Fruit fly (Drosophila melanogaster) whole organism, pupa: Measurements from ENCODE around the gene CG13901.

ENCODE experiments used
- CG10348 ChIP-seq: fragments of 200-800 bp; sonication (Bioruptor generic); IDR thresholded peaks from 2 replicates; pipeline ENCODE4 v1.3.6; 2022; ENCODE audit warnings: missing biosample characterization, missing genetic modification characterization
- CG12605 ChIP-seq: fragments of 200-800 bp; sonication (Bioruptor generic); IDR thresholded peaks from 2 replicates; pipeline ENCODE4 v1.3.6; 2022; ENCODE audit warnings: missing biosample characterization, missing genetic modification characterization
- CG13204 ChIP-seq: fragments of 200-800 bp; sonication (Bioruptor generic); optimal IDR thresholded peaks from 2 replicates; lab custom pipeline; 2018; ENCODE audit warnings: missing biosample characterization, mild to moderate bottlenecking, missing genetic modification characterization, moderate library complexity
- CG14655 ChIP-seq: fragments of 200-800 bp; sonication (Bioruptor generic); optimal IDR thresholded peaks from 3 replicates; lab custom pipeline; 2017; ENCODE audit warnings: mild to moderate bottlenecking, missing biosample characterization, missing genetic modification reagents, missing genetic modification characterization
- CG15710 ChIP-seq: fragments of 200-800 bp; sonication (Bioruptor generic); optimal IDR thresholded peaks from 2 replicates; lab custom pipeline; 2018; ENCODE audit warnings: missing biosample characterization, mild to moderate bottlenecking, missing genetic modification characterization, moderate library complexity
- CG17806 ChIP-seq: fragments of 200-800 bp; sonication (Bioruptor generic); optimal IDR thresholded peaks from 2 replicates; lab custom pipeline; 2018; ENCODE audit warnings: missing biosample characterization, mild to moderate bottlenecking, missing genetic modification characterization, moderate library complexity
- CG32121 ChIP-seq: fragments of 200-800 bp; sonication (Bioruptor generic); IDR thresholded peaks from 2 replicates; pipeline ENCODE4 v1.3.6; 2022; ENCODE audit warnings: missing biosample characterization, missing genetic modification characterization
- CG34367 ChIP-seq: fragments of 200-800 bp; sonication (Bioruptor generic); optimal IDR thresholded peaks from 2 replicates; lab custom pipeline; 2018; ENCODE audit warnings: missing biosample characterization, mild to moderate bottlenecking, missing genetic modification characterization
- CG4496 ChIP-seq: fragments of 200-800 bp; sonication (Bioruptor generic); IDR thresholded peaks from 3 replicates; pipeline ENCODE4 v1.3.6; 2022; ENCODE audit warnings: missing biosample characterization, missing genetic modification characterization
- CG8159 ChIP-seq: fragments of 200-800 bp; sonication (Bioruptor generic); optimal IDR thresholded peaks from 3 replicates; lab custom pipeline; 2018; ENCODE audit warnings: missing biosample characterization, mild to moderate bottlenecking, missing genetic modification characterization, moderate library complexity
- CG8301 ChIP-seq: fragments of 200-800 bp; sonication (Bioruptor generic); optimal IDR thresholded peaks from 2 replicates; lab custom pipeline; 2018; ENCODE audit warnings: missing biosample characterization, mild to moderate bottlenecking, missing genetic modification characterization
- CG9948 ChIP-seq: fragments of 200-800 bp; sonication (Bioruptor generic); optimal IDR thresholded peaks from 2 replicates; lab custom pipeline; 2018; ENCODE audit warnings: missing biosample characterization, mild to moderate bottlenecking, missing genetic modification characterization, moderate library complexity
- D1 ChIP-seq: fragments of 200-800 bp; sonication (Bioruptor generic); optimal IDR thresholded peaks from 2 replicates; lab custom pipeline; 2018; ENCODE audit warnings: missing biosample characterization, mild to moderate bottlenecking, missing genetic modification characterization, moderate library complexity
- EcR ChIP-seq: fragments of 200-800 bp; sonication (Bioruptor generic); optimal IDR thresholded peaks from 3 replicates; lab custom pipeline; 2019; ENCODE audit warnings: missing biosample characterization, missing genetic modification characterization, mild to moderate bottlenecking, moderate library complexity, missing genetic modification reagents
- Ets98B ChIP-seq: fragments of 200-800 bp; sonication (Bioruptor generic); IDR thresholded peaks from 2 replicates; pipeline ENCODE4 v1.3.6; 2022; ENCODE audit warnings: missing biosample characterization, missing genetic modification characterization
- Pif1A ChIP-seq: fragments of 200-800 bp; sonication (Bioruptor generic); optimal IDR thresholded peaks from 3 replicates; lab custom pipeline; 2016; ENCODE audit warnings: missing biosample characterization, missing genetic modification characterization
- Pif1B ChIP-seq: fragments of 200-800 bp; sonication (Bioruptor generic); optimal IDR thresholded peaks from 3 replicates; lab custom pipeline; 2016; ENCODE audit warnings: missing biosample characterization, missing genetic modification characterization
- Snoo ChIP-seq: fragments of 200-800 bp; sonication (Bioruptor generic); optimal IDR thresholded peaks from 3 replicates; lab custom pipeline; 2017; ENCODE audit warnings: missing biosample characterization, mild to moderate bottlenecking, missing genetic modification characterization, inconsistent platforms
- fd96Ca ChIP-seq: fragments of 200-800 bp; sonication (Bioruptor generic); IDR thresholded peaks from 3 replicates; pipeline ENCODE4 v1.3.6; 2022; ENCODE audit warnings: missing biosample characterization, missing genetic modification characterization
- gl ChIP-seq: fragments of 200-800 bp; sonication (Bioruptor generic); optimal IDR thresholded peaks from 2 replicates; lab custom pipeline; 2018; ENCODE audit warnings: missing biosample characterization, mild to moderate bottlenecking, missing genetic modification characterization
- rn ChIP-seq: fragments of 200-800 bp; sonication (Bioruptor generic); IDR thresholded peaks from 2 replicates; pipeline ENCODE4 v1.3.6; 2022; ENCODE audit warnings: missing biosample characterization, missing genetic modification characterization

Gene CG13901

DNA sequence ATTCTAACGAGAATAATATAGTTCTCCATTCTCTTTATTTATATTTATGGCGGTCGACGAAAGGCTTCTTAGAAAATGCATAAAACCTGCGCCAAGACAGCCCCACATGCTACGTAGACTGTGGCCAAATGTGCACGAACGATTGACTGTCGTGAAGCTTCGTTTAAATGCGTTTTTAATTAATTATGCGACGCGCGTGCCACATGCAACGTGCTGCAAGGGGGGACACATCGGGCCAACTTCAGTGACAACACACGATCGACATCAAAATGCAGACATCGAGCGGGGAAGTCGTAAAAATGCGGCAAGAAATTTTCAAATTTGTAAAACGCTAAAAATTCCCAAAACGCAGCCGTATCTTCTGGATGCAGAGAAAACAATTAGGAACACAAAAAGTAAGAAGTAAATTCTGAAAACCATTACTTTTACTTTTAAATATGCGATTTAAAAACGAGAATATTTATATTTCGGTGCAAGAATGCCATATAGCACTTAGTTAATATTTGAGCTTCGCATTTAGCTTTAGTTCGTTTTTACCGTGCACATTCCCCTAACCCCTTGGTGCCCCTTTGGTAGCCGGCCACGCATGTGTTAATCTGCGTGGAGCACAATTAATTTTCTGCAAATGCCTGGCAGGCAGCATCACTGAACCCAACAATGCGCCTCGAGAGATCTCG is 37.6 kb downstream of the CG13901 start:
- TF ChIP-seq CG15710 (peak; percentile 47), CG13204 (GFP tag; lab: Kevin White, UChicago) (no peak), CG8301 (tag; lab: Kevin White, UChicago) (peak; percentile 65), CG4496 (GFP tag; lab: Robert Waterston, UW) (peak; percentile 72; the same call in 2 of the 3 replicates), Pif1A (peak; percentile 52), fd96Ca (GFP tag; lab: Robert Waterston, UW) (0 out of 3 replicates have a peak, but pooled peaks have one; percentile 7), Snoo (tag; lab: Kevin White, UChicago) (peak; percentile 58), CG8159 (tag; lab: Kevin White, UChicago) (peak; percentile 55), rn (no peak), CG34367 (tag; lab: Kevin White, UChicago) (peak; percentile 23), Pif1B (no peak), Ets98B (GFP tag; lab: Robert Waterston, UW) (peak; percentile 63), CG9948 (peak; percentile 32), CG17806 (tag; lab: Kevin White, UChicago) (peak; percentile 58), CG12605 (GFP tag; lab: Robert Waterston, UW) (peak; percentile 47; the same call in 1 of the 2 replicates), CG14655 (GFP tag; lab: Kevin White, UChicago) (peak; percentile 71), EcR (GFP tag; lab: Kevin White, UChicago) (no peak), gl (tag; lab: Kevin White, UChicago) (no peak), D1 (no peak), CG10348 (GFP tag; lab: Robert Waterston, UW) (no peak), CG32121 (peak; percentile 33; the same call in 1 of the 2 replicates)

DNA sequence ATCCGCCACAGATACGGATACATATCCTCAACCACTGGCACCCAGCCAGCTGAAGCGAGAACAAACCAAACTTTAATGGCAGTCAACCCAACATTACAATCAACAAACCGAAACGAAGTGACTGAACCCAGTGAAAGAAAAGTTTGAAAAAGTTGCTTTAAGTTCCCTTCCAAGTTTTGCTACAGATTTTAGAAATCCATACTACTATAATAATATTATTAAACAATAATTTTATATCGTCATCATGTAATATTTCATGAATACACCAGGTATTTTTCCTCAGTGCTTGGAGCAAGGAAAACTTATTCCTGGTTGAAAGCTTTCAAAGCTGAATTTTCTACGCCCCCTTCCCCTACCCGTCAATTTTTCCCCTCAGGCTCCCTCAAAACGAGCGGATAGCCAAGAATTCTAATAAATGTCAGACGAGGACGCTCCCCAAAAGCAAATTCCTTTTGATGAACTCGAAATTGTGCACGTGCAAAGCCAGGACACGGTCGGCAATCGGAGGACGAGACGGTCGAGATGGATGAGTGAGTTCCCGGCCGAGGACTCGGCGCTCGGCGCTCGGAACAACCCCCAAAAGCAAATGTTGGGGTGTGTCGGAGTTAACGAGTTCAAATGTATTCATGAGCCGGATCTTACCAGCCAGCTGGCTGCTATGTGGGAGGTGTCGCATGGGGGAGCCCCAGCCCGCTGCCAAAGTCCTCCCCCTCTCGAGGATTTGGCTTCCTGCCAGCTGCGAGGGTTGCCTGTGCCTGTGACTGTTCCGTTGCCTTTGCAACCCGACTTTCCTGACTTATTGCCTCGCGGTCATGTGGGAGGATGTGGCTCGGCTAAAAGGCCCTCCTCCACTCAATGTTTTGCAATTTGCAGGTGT is 40.5 kb downstream of the CG13901 start:
- TF ChIP-seq Pif1B (no peak), CG8301 (tag; lab: Kevin White, UChicago) (peak; percentile 27), Pif1A (peak; percentile 43), CG32121 (no peak), rn (no peak), CG10348 (GFP tag; lab: Robert Waterston, UW) (no peak), CG4496 (GFP tag; lab: Robert Waterston, UW) (0 out of 3 replicates have a peak, but pooled peaks have one; percentile 20), CG34367 (tag; lab: Kevin White, UChicago) (no peak), CG12605 (GFP tag; lab: Robert Waterston, UW) (0 out of 2 replicates have a peak, but pooled peaks have one; percentile 23), CG13204 (GFP tag; lab: Kevin White, UChicago) (peak; percentile 5), CG8159 (tag; lab: Kevin White, UChicago) (peak; percentile 70), Ets98B (GFP tag; lab: Robert Waterston, UW) (no peak), Snoo (tag; lab: Kevin White, UChicago) (peak; percentile 26), fd96Ca (GFP tag; lab: Robert Waterston, UW) (no peak), EcR (GFP tag; lab: Kevin White, UChicago) (no peak), D1 (no peak), CG17806 (tag; lab: Kevin White, UChicago) (peak; percentile 59), gl (tag; lab: Kevin White, UChicago) (no peak), CG9948 (peak; percentile 43), CG15710 (peak; percentile 14), CG14655 (GFP tag; lab: Kevin White, UChicago) (peak; percentile 45)

DNA sequence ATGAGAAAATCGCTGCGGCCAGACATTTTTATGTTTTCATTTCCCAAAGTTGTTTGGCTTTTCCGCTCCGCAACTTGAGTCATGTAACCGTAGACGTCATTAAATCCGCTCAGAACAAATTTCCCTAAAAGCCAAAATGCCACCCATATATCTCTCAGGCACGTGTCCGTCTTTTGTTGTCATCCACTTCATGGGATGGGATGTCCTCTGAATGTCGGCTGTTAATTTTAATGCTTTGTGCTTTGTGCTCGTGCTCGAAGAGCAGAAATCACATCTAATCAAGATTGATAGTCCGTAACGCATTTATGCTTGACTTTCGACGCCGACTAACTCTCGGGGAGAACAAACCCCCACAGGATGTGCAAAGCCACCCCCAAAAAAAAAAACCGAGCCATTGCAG is 42.6 kb downstream of the CG13901 start:
- no peak for TF ChIP-seq Pif1A
- no peak for TF ChIP-seq CG13204 (GFP tag; lab: Kevin White, UChicago)
- no peak for TF ChIP-seq rn
- TF ChIP-seq CG14655 (GFP tag; lab: Kevin White, UChicago), result no peak
- TF ChIP-seq CG12605 (GFP tag; lab: Robert Waterston, UW), result no peak
- no peak for TF ChIP-seq CG8159 (tag; lab: Kevin White, UChicago)
- TF ChIP-seq CG34367 (tag; lab: Kevin White, UChicago), result no peak
- no peak for TF ChIP-seq Pif1B
- TF ChIP-seq CG10348 (GFP tag; lab: Robert Waterston, UW), result no peak
- TF ChIP-seq D1, result no peak
- no peak for TF ChIP-seq CG32121
- no peak for TF ChIP-seq Snoo (tag; lab: Kevin White, UChicago)
- TF ChIP-seq CG4496 (GFP tag; lab: Robert Waterston, UW), result no peak
- no peak for TF ChIP-seq Ets98B (GFP tag; lab: Robert Waterston, UW)
- TF ChIP-seq fd96Ca (GFP tag; lab: Robert Waterston, UW), result no peak
- TF ChIP-seq CG9948, result no peak
- no peak for TF ChIP-seq gl (tag; lab: Kevin White, UChicago)
- no peak for TF ChIP-seq CG17806 (tag; lab: Kevin White, UChicago)
- TF ChIP-seq CG8301 (tag; lab: Kevin White, UChicago), result no peak
- TF ChIP-seq, all 21 proteins: peak for 0

DNA sequence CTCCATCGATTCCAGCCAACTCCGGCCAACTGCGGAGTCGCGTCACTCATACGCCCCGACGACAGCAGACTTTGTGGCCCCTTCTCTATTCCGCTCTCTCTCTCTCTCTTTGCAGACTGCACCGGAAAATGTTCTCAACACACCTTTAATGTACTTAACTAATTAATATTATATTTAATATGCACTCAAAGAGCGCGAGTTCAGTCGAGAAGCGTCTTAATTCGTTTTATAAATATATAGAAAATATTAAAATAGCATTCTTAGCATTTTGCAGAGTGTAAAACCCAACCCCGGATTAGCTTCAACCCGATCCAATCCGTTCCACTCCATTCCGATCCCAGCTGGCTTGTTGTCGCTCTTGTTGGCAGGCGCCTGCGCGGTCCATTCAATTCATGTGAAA is 43.2 kb downstream of the CG13901 start:
- no peak for TF ChIP-seq Pif1A
- TF ChIP-seq CG14655 (GFP tag; lab: Kevin White, UChicago), result peak; percentile 60
- TF ChIP-seq Ets98B (GFP tag; lab: Robert Waterston, UW), result peak; percentile 75
- peak; percentile 74 for TF ChIP-seq CG32121
- peak; percentile 47 for TF ChIP-seq CG8301 (tag; lab: Kevin White, UChicago)
- 0 out of 3 replicates have a peak, but pooled peaks have one; percentile 71 for TF ChIP-seq CG4496 (GFP tag; lab: Robert Waterston, UW)
- TF ChIP-seq CG17806 (tag; lab: Kevin White, UChicago), result no peak
- TF ChIP-seq Snoo (tag; lab: Kevin White, UChicago), result no peak
- TF ChIP-seq fd96Ca (GFP tag; lab: Robert Waterston, UW), result no peak
